Fruit fly (Drosophila melanogaster): ENCODE results near the gene Spn.

The Spn gene

dm6 chr3L:2501764-2502163 is 52.3 kb downstream of the Spn start (continued):
- TF ChIP-seq ac (GFP tag; optimal IDR thresholded peaks at IDR 0.05) (no peak), ind (GFP tag; optimal IDR thresholded peaks at IDR 0.05) (peak; percentile 59), zfh2 (GFP tag; optimal IDR thresholded peaks at IDR 0.05) (peak; percentile 63), Ets65A (GFP tag) (peak; percentile 19), CG3838 (GFP tag; optimal IDR thresholded peaks at IDR 0.05) (no peak), CG4424 (GFP tag; optimal IDR thresholded peaks at IDR 0.05) (peak; percentile 30), CG11247 (GFP tag; IDR thresholded peaks at IDR 0.05) (peak; percentile 61; the same call in 1 of the 2 replicates), CG10431 (GFP tag; optimal IDR thresholded peaks at IDR 0.05) (no peak), CG11398 (GFP tag; optimal IDR thresholded peaks at IDR 0.05) (no peak), Spps (tag; optimal IDR thresholded peaks at IDR 0.05) (no peak), schlank (tag; optimal IDR thresholded peaks at IDR 0.05) (peak; percentile 12), CG3281 (GFP tag; optimal IDR thresholded peaks at IDR 0.05) (peak; percentile 76), da (GFP tag; optimal IDR thresholded peaks at IDR 0.05) (no peak), h (optimal IDR thresholded peaks at IDR 0.05) (no peak), Rfx (GFP tag; IDR thresholded peaks at IDR 0.05) (peak; percentile 93), nmo (GFP tag; optimal IDR thresholded peaks at IDR 0.05) (peak; percentile 24), CG2120 (GFP tag; optimal IDR thresholded peaks at IDR 0.05) (peak; percentile 93), Eip74EF (GFP tag; optimal IDR thresholded peaks at IDR 0.05) (no peak), pho (GFP tag; optimal IDR thresholded peaks at IDR 0.05) (peak; percentile 68), H15 (GFP tag; IDR thresholded peaks at IDR 0.05) (peak; percentile 6; the same call in 1 of the 3 replicates), CG17361 (GFP tag; IDR thresholded peaks at IDR 0.05) (peak; percentile 61; the same call in 2 of the 3 replicates), CG42726 (GFP tag; IDR thresholded peaks at IDR 0.05; ENCODE audit: partially characterized antibody) (no peak), tgo (GFP tag; IDR thresholded peaks at IDR 0.05) (peak; percentile 72), mirr (GFP tag; optimal IDR thresholded peaks at IDR 0.05) (peak; percentile 51), HLH3B (GFP tag; IDR thresholded peaks at IDR 0.05) (peak; percentile 52; the same call in 1 of the 2 replicates), MBD-R2 (GFP tag; IDR thresholded peaks at IDR 0.05) (peak; percentile 58; the same call in 1 of the 2 replicates), E2f1 (GFP tag; IDR thresholded peaks at IDR 0.05) (peak; percentile 72), CG2202 (tag; optimal IDR thresholded peaks at IDR 0.05) (no peak), CG7357 (GFP tag; IDR thresholded peaks at IDR 0.05) (peak; percentile 61; the same call in 2 of the 3 replicates), Ada2b (GFP tag; IDR thresholded peaks at IDR 0.05) (peak; percentile 80), fru (optimal IDR thresholded peaks at IDR 0.05) (no peak), CG13296 (GFP tag; optimal IDR thresholded peaks at IDR 0.05) (peak; percentile 27), CG34422 (GFP tag; IDR thresholded peaks at IDR 0.05) (no peak; the same call in 1 of the 3 replicates), PHDP (tag; optimal IDR thresholded peaks at IDR 0.05) (peak; percentile 67), CG11085 (GFP tag; IDR thresholded peaks at IDR 0.05) (peak; percentile 56), NFAT (GFP tag; IDR thresholded peaks at IDR 0.05) (peak; percentile 80; the same call in 1 of the 2 replicates), ftz-f1 (GFP tag; optimal IDR thresholded peaks at IDR 0.05) (no peak), Ets97D (GFP tag; optimal IDR thresholded peaks at IDR 0.05) (peak; percentile 15), CG4730 (GFP tag; IDR thresholded peaks at IDR 0.05) (peak; percentile 58), Hmr (GFP tag; optimal IDR thresholded peaks at IDR 0.05) (peak; percentile 84), Pdp1 (GFP tag; optimal IDR thresholded peaks at IDR 0.05) (peak; percentile 43 to 85), CG13624 (GFP tag; optimal IDR thresholded peaks at IDR 0.05) (peak; percentile 62), CG18476 (GFP tag; optimal IDR thresholded peaks at IDR 0.05) (peak; percentile 56), CG12299 (tag; optimal IDR thresholded peaks at IDR 0.05) (no peak), CG11695 (GFP tag; IDR thresholded peaks at IDR 0.05) (peak; percentile 73), CG31441 (GFP tag; IDR thresholded peaks at IDR 0.05) (no peak; the same call in 1 of the 2 replicates), ERR (GFP tag; optimal IDR thresholded peaks at IDR 0.05) (peak; percentile 16), az2 (GFP tag; optimal IDR thresholded peaks at IDR 0.05) (peak; percentile 49), hth (optimal IDR thresholded peaks at IDR 0.05) (no peak), CG7839 (tag; optimal IDR thresholded peaks at IDR 0.05) (peak; percentile 79), so (GFP tag; IDR thresholded peaks at IDR 0.05) (peak; percentile 71; the same call in 2 of the 3 replicates), Dad (GFP tag; optimal IDR thresholded peaks at IDR 0.05) (peak; percentile 27), nau (GFP tag; optimal IDR thresholded peaks at IDR 0.05) (no peak)
